Worm (Caenorhabditis elegans) whole organism, early embryonic: ENCODE results near the gene slc-17.7.

Experiments
- B0310.2 ChIP-seq: sonication (generic microtip); optimal IDR thresholded peaks from 2 replicates; lab custom pipeline; 2016; ENCODE audit warnings: mild to moderate bottlenecking, missing genetic modification characterization, missing compliant biosample characterization
- F13C5.2 ChIP-seq: sonication (generic microtip); optimal IDR thresholded peaks from 2 replicates; lab custom pipeline; 2017; ENCODE audit warnings: mild to moderate bottlenecking, missing genetic modification characterization, inconsistent platforms, missing compliant biosample characterization
- aly-1 ChIP-seq: sonication (generic microtip); optimal IDR thresholded peaks from 2 replicates; lab custom pipeline; 2016; ENCODE audit warnings: missing genetic modification characterization, missing compliant biosample characterization
- ama-1 ChIP-seq: fragments of 150-350 bp; optimal IDR thresholded peaks from 2 replicates; lab custom pipeline; 2014
- ceh-13 ChIP-seq: fragments of 200-800 bp; sonication (Bioruptor generic); optimal IDR thresholded peaks from 2 replicates; lab custom pipeline; 2018; ENCODE audit warnings: mild to moderate bottlenecking, missing genetic modification characterization, missing compliant biosample characterization
- ceh-36 ChIP-seq: sonication (generic microtip); optimal IDR thresholded peaks from 2 replicates; lab custom pipeline; 2016; ENCODE audit warnings: missing genetic modification characterization, inconsistent platforms, missing compliant biosample characterization
- flt-1 ChIP-seq: fragments of 200-800 bp; sonication (Bioruptor generic); IDR thresholded peaks from 2 replicates; pipeline ENCODE4 v1.3.6; 2022; ENCODE audit warnings: missing genetic modification characterization, missing compliant biosample characterization
- hmbx-1 ChIP-seq: sonication (generic microtip); optimal IDR thresholded peaks from 2 replicates; lab custom pipeline; 2016; ENCODE audit warnings: mild to moderate bottlenecking, missing genetic modification characterization, missing compliant biosample characterization
- scrt-1 ChIP-seq: fragments of 200-800 bp; sonication (Bioruptor generic); IDR thresholded peaks from 2 replicates; pipeline ENCODE4 v1.3.6; 2022; ENCODE audit warnings: missing genetic modification characterization, missing compliant biosample characterization
- sea-1 ChIP-seq: fragments of 200-800 bp; sonication (Bioruptor generic); conservative IDR thresholded peaks from 2 replicates; pipeline ENCODE4 v1.3.6; 2022; ENCODE audit warnings: missing genetic modification characterization, missing compliant biosample characterization
- tbx-11 ChIP-seq: fragments of 200-800 bp; sonication (Bioruptor generic); IDR thresholded peaks from 2 replicates; pipeline ENCODE4 v1.3.6; 2022; ENCODE audit warnings: missing genetic modification characterization, missing compliant biosample characterization

ce11 chrV:9218655-9219389 is 47.5 kb downstream of the slc-17.7 start:
- TF ChIP-seq sea-1 (GFP tag; lab: Robert Waterston, UW) (no peak), F13C5.2 (tag; lab: Kevin White, UChicago) (no peak), scrt-1 (GFP tag; lab: Robert Waterston, UW) (no peak), ama-1 (lab: Kevin White, UChicago) (no peak), ceh-36 (tag; lab: Kevin White, UChicago) (no peak), aly-1 (tag; lab: Kevin White, UChicago) (no peak), flt-1 (GFP tag; lab: Robert Waterston, UW) (no peak), B0310.2 (tag; lab: Kevin White, UChicago) (no peak), ceh-13 (GFP tag; lab: Kevin White, UChicago) (no peak), tbx-11 (0 out of 2 replicates have a peak, but pooled peaks have one; percentile 32), hmbx-1 (tag; lab: Kevin White, UChicago) (no peak)
